Fruit fly (Drosophila melanogaster) whole organism, embryonic: ENCODE measurements around the gene CG15144.

Experiments
- ATbp ChIP-seq: fragments of 200-800 bp; sonication (Bioruptor generic); optimal IDR thresholded peaks from 2 replicates; lab custom pipeline; 2017; ENCODE audit warnings: missing biosample characterization, mild to moderate bottlenecking, missing genetic modification characterization, missing genetic modification reagents
- Antp ChIP-seq: fragments of 200-800 bp; sonication (Bioruptor generic); optimal IDR thresholded peaks from 3 replicates; lab custom pipeline; 2016; ENCODE audit warnings: missing biosample characterization, missing genetic modification characterization
- CG10431 ChIP-seq: fragments of 200-800 bp; sonication (Bioruptor generic); optimal IDR thresholded peaks from 3 replicates; lab custom pipeline; 2018; ENCODE audit warnings: missing biosample characterization, mild to moderate bottlenecking, missing genetic modification characterization
- CG10543 ChIP-seq: fragments of 200-800 bp; sonication (Bioruptor generic); optimal IDR thresholded peaks from 3 replicates; lab custom pipeline; 2017; ENCODE audit warnings: missing biosample characterization, mild to moderate bottlenecking, missing genetic modification characterization, moderate library complexity
- CG12071 ChIP-seq: fragments of 200-800 bp; sonication (Bioruptor generic); optimal IDR thresholded peaks from 3 replicates; lab custom pipeline; 2018; ENCODE audit warnings: missing biosample characterization, mild to moderate bottlenecking, missing genetic modification characterization
- CG14860 ChIP-seq: fragments of 200-800 bp; sonication (Bioruptor generic); IDR thresholded peaks from 3 replicates; pipeline ENCODE4 v1.3.6; 2022; ENCODE audit warnings: missing biosample characterization, missing genetic modification characterization; ENCODE audit not compliant: partially characterized antibody
- CG15514 ChIP-seq: fragments of 200-800 bp; sonication (Bioruptor generic); optimal IDR thresholded peaks from 3 replicates; lab custom pipeline; 2017; ENCODE audit warnings: missing biosample characterization, missing genetic modification characterization, mild to moderate bottlenecking, moderate library complexity, missing genetic modification reagents
- CG16813 ChIP-seq: fragments of 200-800 bp; sonication (Bioruptor generic); IDR thresholded peaks from 3 replicates; pipeline ENCODE4 v1.3.6; 2022; ENCODE audit warnings: missing biosample characterization, missing genetic modification characterization; ENCODE audit not compliant: partially characterized antibody
- CG1792 ChIP-seq: fragments of 200-800 bp; sonication (Bioruptor generic); optimal IDR thresholded peaks from 2 replicates; lab custom pipeline; 2016; ENCODE audit warnings: missing biosample characterization, missing genetic modification characterization
- CG30403 ChIP-seq: fragments of 200-800 bp; sonication (Bioruptor generic); optimal IDR thresholded peaks from 3 replicates; lab custom pipeline; 2016; ENCODE audit warnings: missing biosample characterization, missing genetic modification characterization
- CG3065 ChIP-seq: fragments of 200-800 bp; sonication (Bioruptor generic); optimal IDR thresholded peaks from 2 replicates; lab custom pipeline; 2016; ENCODE audit warnings: missing biosample characterization, missing genetic modification characterization
- CG31224 ChIP-seq: fragments of 200-800 bp; sonication (Bioruptor generic); IDR thresholded peaks from 2 replicates; pipeline ENCODE4 v1.3.6; 2022; ENCODE audit warnings: missing biosample characterization, missing genetic modification characterization
- CG34422 ChIP-seq: fragments of 200-800 bp; sonication (Bioruptor generic); IDR thresholded peaks from 3 replicates; pipeline ENCODE4 v1.3.6; 2022; ENCODE audit warnings: missing biosample characterization, missing genetic modification characterization
- CG6683 ChIP-seq: fragments of 200-800 bp; sonication (Bioruptor generic); optimal IDR thresholded peaks from 2 replicates; lab custom pipeline; 2017; ENCODE audit warnings: missing biosample characterization, mild to moderate bottlenecking, missing genetic modification characterization, missing genetic modification reagents
- CG6791 ChIP-seq: fragments of 200-800 bp; sonication (Bioruptor generic); IDR thresholded peaks from 3 replicates; pipeline ENCODE4 v1.3.6; 2022; ENCODE audit warnings: missing biosample characterization, missing genetic modification characterization; ENCODE audit not compliant: partially characterized antibody
- CG9727 ChIP-seq: fragments of 200-800 bp; sonication (Bioruptor generic); optimal IDR thresholded peaks from 3 replicates; lab custom pipeline; 2017; ENCODE audit warnings: missing biosample characterization, mild to moderate bottlenecking, missing genetic modification characterization
- Dad ChIP-seq: fragments of 200-800 bp; sonication (Bioruptor generic); optimal IDR thresholded peaks from 3 replicates; lab custom pipeline; 2016; ENCODE audit warnings: missing biosample characterization, missing genetic modification characterization
- Dbx ChIP-seq: fragments of 200-800 bp; sonication (Bioruptor generic); IDR thresholded peaks from 3 replicates; pipeline ENCODE4 v1.3.6; 2022; ENCODE audit warnings: missing biosample characterization, missing genetic modification characterization
- Deaf1 ChIP-seq: fragments of 200-800 bp; optimal IDR thresholded peaks from 3 replicates; lab custom pipeline; 2019; ENCODE audit warnings: missing biosample characterization, mild to moderate bottlenecking, missing genetic modification characterization, moderate library complexity
- Dek ChIP-seq: fragments of 200-800 bp; sonication (Bioruptor generic); optimal IDR thresholded peaks from 3 replicates; lab custom pipeline; 2019; ENCODE audit warnings: missing biosample characterization, mild to moderate bottlenecking, missing genetic modification characterization, moderate library complexity
- Ets97D ChIP-seq: fragments of 200-800 bp; sonication (Bioruptor generic); optimal IDR thresholded peaks from 3 replicates; lab custom pipeline; 2016; ENCODE audit warnings: missing biosample characterization, missing genetic modification characterization
- HLH3B ChIP-seq: fragments of 200-800 bp; sonication (Bioruptor generic); IDR thresholded peaks from 2 replicates; pipeline ENCODE4 v1.3.6; 2022; ENCODE audit warnings: missing biosample characterization, missing genetic modification characterization
- HLH54F ChIP-seq: fragments of 200-800 bp; sonication (Bioruptor generic); optimal IDR thresholded peaks from 3 replicates; lab custom pipeline; 2016; ENCODE audit warnings: missing biosample characterization, missing genetic modification characterization
- Hr51 ChIP-seq, 2 experiments: fragments of 200-800 bp; sonication (Bioruptor generic); optimal IDR thresholded peaks; 2 replicates in 1 of 2; 3 replicates in 1 of 2; lab custom pipeline; 2016 to 2018; ENCODE audit warnings: missing biosample characterization in 2 of 2, missing genetic modification characterization in 2 of 2, mild to moderate bottlenecking in 1 of 2, moderate library complexity in 1 of 2
- Lim3 ChIP-seq: fragments of 200-800 bp; sonication (Bioruptor generic); IDR thresholded peaks from 2 replicates; pipeline ENCODE4 v1.3.6; 2022; ENCODE audit warnings: missing biosample characterization, missing genetic modification characterization
- MBD-R2 ChIP-seq: fragments of 200-800 bp; sonication (Bioruptor generic); IDR thresholded peaks from 2 replicates; pipeline ENCODE4 v1.3.6; 2022; ENCODE audit warnings: missing biosample characterization, missing genetic modification characterization
- MTF-1 ChIP-seq: fragments of 200-800 bp; sonication (Bioruptor generic); optimal IDR thresholded peaks from 2 replicates; lab custom pipeline; 2018; ENCODE audit warnings: missing biosample characterization, mild to moderate bottlenecking, missing genetic modification characterization, borderline replicate concordance
- NC2β ChIP-seq: fragments of 200-800 bp; sonication (Bioruptor generic); optimal IDR thresholded peaks from 2 replicates; lab custom pipeline; 2016; ENCODE audit warnings: missing biosample characterization, missing genetic modification characterization
- Rfx ChIP-seq: fragments of 200-800 bp; sonication (Bioruptor generic); IDR thresholded peaks from 2 replicates; pipeline ENCODE4 v1.3.6; 2022; ENCODE audit warnings: missing biosample characterization, missing genetic modification characterization
- Scr ChIP-seq: fragments of 200-800 bp; sonication (Bioruptor generic); IDR thresholded peaks from 2 replicates; pipeline ENCODE4 v1.3.6; 2022; ENCODE audit warnings: missing biosample characterization, missing genetic modification characterization; ENCODE audit not compliant: partially characterized antibody
- Spps ChIP-seq: fragments of 200-800 bp; sonication (Bioruptor generic); optimal IDR thresholded peaks from 2 replicates; lab custom pipeline; 2018; ENCODE audit warnings: missing biosample characterization, mild to moderate bottlenecking, missing genetic modification characterization
- bcd ChIP-seq: fragments of 200-800 bp; sonication (Bioruptor generic); optimal IDR thresholded peaks from 2 replicates; lab custom pipeline; 2017; ENCODE audit warnings: missing biosample characterization, mild to moderate bottlenecking, missing genetic modification characterization
- bowl ChIP-seq: fragments of 200-800 bp; sonication (Bioruptor generic); IDR thresholded peaks from 2 replicates; pipeline ENCODE4 v1.3.6; 2022; ENCODE audit warnings: missing biosample characterization, missing genetic modification characterization
- br ChIP-seq: fragments of >200 bp; optimal IDR thresholded peaks from 2 replicates; lab custom pipeline; 2017
- bsh ChIP-seq, 2 experiments: fragments of 200-800 bp; sonication (Bioruptor generic); optimal IDR thresholded peaks; 2 replicates each; lab custom pipeline; 2017 to 2018; ENCODE audit warnings: mild to moderate bottlenecking in 2 of 2, missing biosample characterization in 2 of 2, missing genetic modification characterization in 2 of 2, moderate library complexity in 1 of 2
- chn ChIP-seq: fragments of 200-800 bp; sonication (Bioruptor generic); optimal IDR thresholded peaks from 2 replicates; lab custom pipeline; 2016; ENCODE audit warnings: missing biosample characterization, missing genetic modification characterization
- disco-r ChIP-seq: fragments of 200-800 bp; sonication (Bioruptor generic); optimal IDR thresholded peaks from 2 replicates; lab custom pipeline; 2016; ENCODE audit warnings: missing biosample characterization, missing genetic modification characterization
- dmrt99B ChIP-seq: fragments of 200-800 bp; sonication (Bioruptor generic); optimal IDR thresholded peaks from 2 replicates; lab custom pipeline; 2018; ENCODE audit warnings: missing biosample characterization, mild to moderate bottlenecking, missing genetic modification characterization, moderate library complexity
- ewg ChIP-seq: fragments of 200-800 bp; sonication (Bioruptor generic); optimal IDR thresholded peaks from 3 replicates; lab custom pipeline; 2017; ENCODE audit warnings: mild to moderate bottlenecking, missing biosample characterization, missing genetic modification reagents, missing genetic modification characterization
- hkb ChIP-seq, 2 experiments: fragments of 200-800 bp in 1 of 2; fragments of >200 bp in 1 of 2; sonication (Bioruptor generic) in 1 of 2; IDR thresholded peaks in 1 of 2; optimal IDR thresholded peaks in 1 of 2; 2 replicates each; pipeline versions ENCODE4 v1.3.6 to Lab custom; 2017 to 2022; ENCODE audit warnings: missing biosample characterization in 1 of 2, missing genetic modification characterization in 1 of 2
- ind ChIP-seq: fragments of 200-800 bp; sonication (Bioruptor generic); optimal IDR thresholded peaks from 3 replicates; lab custom pipeline; 2016; ENCODE audit warnings: missing biosample characterization, missing genetic modification characterization
- ken ChIP-seq: fragments of 200-800 bp; sonication (Bioruptor generic); IDR thresholded peaks from 3 replicates; pipeline ENCODE4 v1.3.6; 2022; ENCODE audit warnings: missing biosample characterization, missing genetic modification characterization
- lab ChIP-seq: fragments of 200-800 bp; sonication (Bioruptor generic); optimal IDR thresholded peaks from 3 replicates; lab custom pipeline; 2017; ENCODE audit warnings: missing biosample characterization, missing genetic modification characterization, mild to moderate bottlenecking, moderate library complexity, missing genetic modification reagents
- mirr ChIP-seq: fragments of 200-800 bp; sonication (Bioruptor generic); optimal IDR thresholded peaks from 3 replicates; lab custom pipeline; 2018; ENCODE audit warnings: missing biosample characterization, mild to moderate bottlenecking, missing genetic modification characterization
- otp ChIP-seq: fragments of 200-800 bp; sonication (Bioruptor generic); IDR thresholded peaks from 3 replicates; pipeline ENCODE4, ENCODE4 v1.3.6; 2022; ENCODE audit warnings: missing biosample characterization, missing genetic modification characterization
- ranshi ChIP-seq: fragments of 200-800 bp; sonication (Bioruptor generic); IDR thresholded peaks from 2 replicates; pipeline ENCODE4 v1.3.6; 2022; ENCODE audit warnings: missing biosample characterization, missing genetic modification characterization
- sc ChIP-seq, 3 experiments: fragments of >200 bp in 2 of 3; fragments of 200-800 bp in 1 of 3; sonication (Bioruptor generic) in 1 of 3; optimal IDR thresholded peaks; 2 replicates in 2 of 3; 3 replicates in 1 of 3; lab custom pipeline; 2017; ENCODE audit warnings: mild to moderate bottlenecking in 1 of 3, missing biosample characterization in 1 of 3, missing genetic modification characterization in 1 of 3, missing genetic modification reagents in 1 of 3
- zfh2 ChIP-seq: fragments of 200-800 bp; sonication (Bioruptor generic); optimal IDR thresholded peaks from 2 replicates; lab custom pipeline; 2016; ENCODE audit warnings: missing biosample characterization, missing genetic modification characterization

The CG15144 gene

DNA sequence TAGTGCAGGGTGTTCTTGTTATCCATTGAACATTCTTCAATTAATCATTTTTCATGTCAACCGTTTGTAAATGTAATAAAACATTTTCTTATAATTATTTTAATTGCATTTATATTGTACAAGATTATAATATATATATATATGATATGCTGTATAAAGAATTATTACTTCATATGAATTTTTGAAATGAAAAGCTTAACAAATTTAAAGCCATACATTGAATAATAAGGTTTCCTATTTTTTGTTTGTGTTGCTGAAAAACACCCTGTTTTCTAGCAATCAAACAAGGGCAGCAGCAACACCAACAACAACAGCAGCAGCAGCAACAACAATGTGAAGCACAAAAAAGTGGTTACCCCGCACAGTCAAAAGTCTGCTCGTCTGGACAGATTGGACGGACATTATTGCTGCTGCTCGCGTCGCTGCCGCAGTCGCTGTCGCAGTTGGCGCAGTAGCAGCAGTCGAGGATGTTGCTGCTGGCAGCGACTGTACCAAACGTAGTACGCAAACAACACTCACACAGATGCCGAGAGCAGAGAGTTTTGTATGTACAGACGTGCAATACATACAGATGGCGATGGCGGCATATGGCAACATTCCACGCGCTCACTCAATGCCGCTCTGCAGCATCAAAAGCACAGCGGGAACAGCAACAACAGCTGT, 29.3 kb upstream of the CG15144 start (continued):
- TF ChIP-seq CG30403 (GFP tag; lab: Kevin White, UChicago) (peak; percentile 16), Spps (tag; lab: Kevin White, UChicago) (no peak), CG31224 (GFP tag; lab: Robert Waterston, UW) (no peak), Scr (GFP tag; lab: Robert Waterston, UW) (no peak), CG10431 (GFP tag; lab: Kevin White, UChicago) (no peak), Hr51 (GFP tag; optimal IDR thresholded peaks at IDR 0.05; lab: Kevin White, UChicago) (peak in 1 of 2 experiments; percentile 71), CG1792 (GFP tag; lab: Kevin White, UChicago) (no peak), NC2β (GFP tag; lab: Kevin White, UChicago) (no peak), zfh2 (no peak), ATbp (GFP tag; lab: Kevin White, UChicago) (no peak), ranshi (GFP tag; lab: Robert Waterston, UW) (no peak), sc (optimal IDR thresholded peaks at IDR 0.05; lab: Kevin White, UChicago) (no peak), sc (GFP tag; optimal IDR thresholded peaks at IDR 0.05; lab: Kevin White, UChicago) (no peak), CG3065 (GFP tag; lab: Kevin White, UChicago) (no peak), CG6683 (no peak), Dad (GFP tag; lab: Kevin White, UChicago) (no peak), ind (GFP tag; lab: Kevin White, UChicago) (peak; percentile 6), bowl (GFP tag; lab: Robert Waterston, UW) (no peak), CG15514 (GFP tag; lab: Kevin White, UChicago) (no peak), bcd (GFP tag; lab: Kevin White, UChicago) (peak; percentile 6), CG34422 (no peak), HLH54F (no peak), CG12071 (no peak), Rfx (GFP tag; lab: Robert Waterston, UW) (0 out of 2 replicates have a peak, but pooled peaks have one; percentile 23), ewg (GFP tag; lab: Kevin White, UChicago) (no peak), otp (GFP tag; lab: Robert Waterston, UW) (no peak), lab (GFP tag; lab: Kevin White, UChicago) (peak; percentile 70), mirr (GFP tag; lab: Kevin White, UChicago) (peak; percentile 23), MTF-1 (no peak), ken (GFP tag; lab: Robert Waterston, UW) (no peak), Deaf1 (peak; percentile 50), CG10543 (GFP tag; lab: Kevin White, UChicago) (peak; percentile 6), disco-r (GFP tag; lab: Kevin White, UChicago) (no peak), bsh (GFP tag; optimal IDR thresholded peaks at IDR 0.05; lab: Kevin White, UChicago) (peak in 1 of 2 experiments; percentile 5), hkb (optimal IDR thresholded peaks at IDR 0.05; lab: Kevin White, UChicago) (no peak), hkb (GFP tag; IDR thresholded peaks at IDR 0.05; lab: Robert Waterston, UW) (no peak), CG9727 (peak; percentile 43), br (lab: Kevin White, UChicago) (no peak), Dek (tag; lab: Kevin White, UChicago) (peak; percentile 30), Antp (GFP tag; lab: Kevin White, UChicago) (no peak), CG16813 (GFP tag; lab: Robert Waterston, UW) (no peak), Lim3 (GFP tag; lab: Robert Waterston, UW) (no peak), CG6791 (GFP tag; lab: Robert Waterston, UW) (no peak), MBD-R2 (GFP tag; lab: Robert Waterston, UW) (no peak), Dbx (GFP tag; lab: Robert Waterston, UW) (0 out of 3 replicates have a peak, but pooled peaks have one; percentile 13), Ets97D (no peak), CG14860 (GFP tag; lab: Robert Waterston, UW) (no peak), dmrt99B (tag; lab: Kevin White, UChicago) (peak; percentile 62), HLH3B (GFP tag; lab: Robert Waterston, UW) (no peak), chn (GFP tag; lab: Kevin White, UChicago) (no peak)
